Worm (Caenorhabditis elegans) whole organism, L1 larva: ENCODE results near the gene dhs-24.
"Not testable (repeated sequence)": the region's sequence is repeated elsewhere in the genome, so short reads cannot be mapped to it uniquely, and the experiment has no call there.

Source experiments
- C04F5.9 ChIP-seq: sonication (generic microtip); optimal IDR thresholded peaks from 2 replicates; lab custom pipeline; 2016; ENCODE audit warnings: missing genetic modification characterization, missing compliant biosample characterization
- C34B4.2 ChIP-seq: sonication (generic microtip); optimal IDR thresholded peaks from 2 replicates; lab custom pipeline; 2017; ENCODE audit warnings: mild to moderate bottlenecking, missing genetic modification characterization, missing compliant biosample characterization
- Y116A8C.19 ChIP-seq: sonication (generic microtip); optimal IDR thresholded peaks from 2 replicates; lab custom pipeline; 2016; ENCODE audit warnings: missing compliant biosample characterization, missing genetic modification characterization, borderline replicate concordance
- alr-1 ChIP-seq: fragments of 200-800 bp; sonication (Bioruptor generic); optimal IDR thresholded peaks from 2 replicates; lab custom pipeline; 2018; ENCODE audit warnings: borderline replicate concordance, mild to moderate bottlenecking, missing genetic modification characterization, missing compliant biosample characterization
- blmp-1 ChIP-seq: fragments of 150-350 bp; optimal IDR thresholded peaks from 2 replicates; lab custom pipeline; 2014; ENCODE audit warnings: missing biosample characterization, missing genetic modification characterization
- ceh-82 ChIP-seq, 3 experiments: fragments of 150-350 bp in 1 of 3; sonication (generic microtip) in 2 of 3; optimal IDR thresholded peaks; 2 replicates each; lab custom pipeline; 2014 to 2017; ENCODE audit warnings: missing biosample characterization in 3 of 3, missing genetic modification characterization in 3 of 3
- dsc-1 ChIP-seq: sonication (generic microtip); optimal IDR thresholded peaks from 2 replicates; lab custom pipeline; 2016; ENCODE audit warnings: mild to moderate bottlenecking, missing genetic modification characterization, missing compliant biosample characterization
- efl-1 ChIP-seq, 4 experiments: fragments of 150-350 bp; optimal IDR thresholded peaks in 3 of 4; peaks in 1 of 4; 1 replicate in 1 of 4; 2 replicates in 3 of 4; lab custom pipeline; 2014; ENCODE audit warnings: missing biosample characterization in 2 of 4, missing genetic modification characterization in 2 of 4, missing genetic modification reagents in 2 of 4
- efl-3 ChIP-seq: fragments of 200-800 bp; sonication (Bioruptor generic); optimal IDR thresholded peaks from 2 replicates; lab custom pipeline; 2018; ENCODE audit warnings: mild to moderate bottlenecking, missing genetic modification characterization, missing compliant biosample characterization
- egl-13 ChIP-seq: sonication (generic microtip); optimal IDR thresholded peaks from 2 replicates; lab custom pipeline; 2016; ENCODE audit warnings: missing genotype, missing genetic modification reagents, missing genetic modification characterization, missing compliant biosample characterization
- elt-2 ChIP-seq: sonication (generic microtip); optimal IDR thresholded peaks from 2 replicates; lab custom pipeline; 2016; ENCODE audit warnings: missing genetic modification characterization, mild to moderate bottlenecking, inconsistent platforms, missing compliant biosample characterization, missing genetic modification reagents
- elt-3 ChIP-seq, 6 experiments: fragments of 150-350 bp in 1 of 6; sonication (generic microtip); optimal IDR thresholded peaks; 2 replicates each; lab custom pipeline; 2017 to 2018; ENCODE audit warnings: missing biosample characterization in 6 of 6, missing genetic modification characterization in 6 of 6, inconsistent platforms in 1 of 6
- ets-5 ChIP-seq: fragments of 200-800 bp; sonication (Bioruptor generic); IDR thresholded peaks from 2 replicates; pipeline ENCODE4 v1.3.6; 2022; ENCODE audit warnings: missing genetic modification characterization, missing compliant biosample characterization
- fkh-10 ChIP-seq: sonication (generic microtip); optimal IDR thresholded peaks from 2 replicates; lab custom pipeline; 2017; ENCODE audit warnings: missing biosample characterization, missing genetic modification reagents, missing genetic modification characterization
- fos-1 ChIP-seq: fragments of 150-350 bp; optimal IDR thresholded peaks from 2 replicates; lab custom pipeline; 2014; ENCODE audit warnings: missing biosample characterization, missing genetic modification characterization
- grh-1 ChIP-seq: fragments of 200-800 bp; sonication (Bioruptor generic); IDR thresholded peaks from 2 replicates; pipeline ENCODE4 v1.3.6; 2022; ENCODE audit warnings: missing genetic modification reagents, missing genetic modification characterization, missing compliant biosample characterization
- hlh-4 ChIP-seq: sonication (generic microtip); optimal IDR thresholded peaks from 2 replicates; lab custom pipeline; 2016; ENCODE audit warnings: mild to moderate bottlenecking, missing genetic modification characterization, missing compliant biosample characterization
- irx-1 ChIP-seq: sonication (generic microtip); optimal IDR thresholded peaks from 2 replicates; lab custom pipeline; 2016; ENCODE audit warnings: missing genetic modification characterization, missing compliant biosample characterization
- isw-1 ChIP-seq: fragments of 200-800 bp; sonication (Bioruptor generic); IDR thresholded peaks from 2 replicates; pipeline ENCODE4 v1.3.6; 2022; ENCODE audit warnings: missing genetic modification characterization, missing compliant biosample characterization
- jun-1 ChIP-seq: fragments of 150-350 bp; optimal IDR thresholded peaks from 2 replicates; lab custom pipeline; 2014; ENCODE audit warnings: missing biosample characterization, missing genetic modification reagents, missing genetic modification characterization
- lin-13 ChIP-seq: fragments of 150-350 bp; optimal IDR thresholded peaks from 2 replicates; lab custom pipeline; 2014; ENCODE audit warnings: missing biosample characterization, missing genetic modification reagents, missing genetic modification characterization
- lin-15B ChIP-seq: fragments of 150-350 bp; sonication (generic microtip); optimal IDR thresholded peaks from 3 replicates; lab custom pipeline; 2014; ENCODE audit warnings: missing biosample characterization, missing genetic modification characterization
- mep-1 ChIP-seq: fragments of 150-350 bp; optimal IDR thresholded peaks from 2 replicates; lab custom pipeline; 2014; ENCODE audit warnings: missing biosample characterization, missing genetic modification characterization
- nhr-12 ChIP-seq: sonication (generic microtip); optimal IDR thresholded peaks from 2 replicates; lab custom pipeline; 2017; ENCODE audit warnings: missing biosample characterization, missing genetic modification characterization
- nhr-19 ChIP-seq: fragments of 200-800 bp; sonication (Bioruptor generic); conservative IDR thresholded peaks from 2 replicates; pipeline ENCODE4 v1.3.6; 2022; ENCODE audit warnings: missing genetic modification characterization, missing compliant biosample characterization
- nhr-20 ChIP-seq: sonication (generic microtip); optimal IDR thresholded peaks from 2 replicates; lab custom pipeline; 2016; ENCODE audit warnings: mild to moderate bottlenecking, missing genetic modification characterization, missing compliant biosample characterization
- nhr-71 ChIP-seq: sonication (generic microtip); optimal IDR thresholded peaks from 2 replicates; lab custom pipeline; 2016; ENCODE audit warnings: mild to moderate bottlenecking, missing genetic modification characterization, moderate library complexity, missing compliant biosample characterization
- nhr-90 ChIP-seq: sonication (generic microtip); optimal IDR thresholded peaks from 2 replicates; lab custom pipeline; 2016; ENCODE audit warnings: mild to moderate bottlenecking, missing genetic modification characterization, missing compliant biosample characterization; ENCODE audit not compliant: poor library complexity
- skn-1 ChIP-seq: fragments of 150-350 bp; optimal IDR thresholded peaks from 2 replicates; lab custom pipeline; 2014; ENCODE audit warnings: missing biosample characterization, missing genetic modification characterization
- sptf-1 ChIP-seq: fragments of 150-350 bp; optimal IDR thresholded peaks from 2 replicates; lab custom pipeline; 2014; ENCODE audit warnings: missing biosample characterization, missing genetic modification characterization
- swsn-7 ChIP-seq: sonication (generic microtip); optimal IDR thresholded peaks from 2 replicates; lab custom pipeline; 2016; ENCODE audit warnings: missing genetic modification characterization, missing compliant biosample characterization
- tlp-1 ChIP-seq: fragments of 150-350 bp; optimal IDR thresholded peaks from 2 replicates; lab custom pipeline; 2014; ENCODE audit warnings: missing biosample characterization, missing genetic modification characterization
- unc-86 ChIP-seq: sonication (generic microtip); optimal IDR thresholded peaks from 2 replicates; lab custom pipeline; 2016; ENCODE audit warnings: missing genetic modification characterization, missing compliant biosample characterization
- ztf-11 ChIP-seq, 2 experiments: sonication (generic microtip); optimal IDR thresholded peaks; 2 replicates each; lab custom pipeline; 2016 to 2017; ENCODE audit warnings: missing genetic modification characterization in 2 of 2, missing biosample characterization in 1 of 2, missing compliant biosample characterization in 1 of 2

The dhs-24 gene

ce11 chrV:19965626-19966025, 19.2 kb upstream of the dhs-24 start, which contains the start of gene srh-171:
Gene srh-171 (plus strand): TSS chrV:19965700.
- no peak for TF ChIP-seq grh-1
- TF ChIP-seq efl-1 (optimal IDR thresholded peaks at IDR 0.05; lab: Kevin White, UChicago): no peak
- TF ChIP-seq efl-1 (GFP tag; optimal IDR thresholded peaks at IDR 0.05 in 1 of 2; lab: Kevin White, UChicago): peak in 1 of 2 experiments; percentile 69
- no peak for TF ChIP-seq egl-13 (tag; lab: Kevin White, UChicago)

DNA sequence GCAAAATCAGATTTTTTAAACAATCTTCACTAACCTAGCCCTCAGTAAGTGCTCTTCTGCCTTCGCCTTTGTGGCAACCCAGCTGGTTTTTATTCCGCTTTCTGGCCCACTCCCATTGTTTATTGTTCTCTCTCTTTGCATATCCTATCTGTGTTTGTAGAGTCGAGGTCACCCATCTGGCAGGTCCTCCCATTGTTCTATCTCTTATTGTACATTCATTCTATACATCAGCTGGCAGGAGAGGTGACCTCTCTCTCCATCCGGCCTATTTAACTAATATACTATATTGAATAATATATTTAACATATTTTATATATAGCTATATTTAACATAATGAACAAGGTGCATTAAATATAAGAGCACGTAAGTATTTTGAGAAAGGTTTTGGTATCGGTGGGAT, 15.5 kb upstream of the dhs-24 start:
- TF ChIP-seq efl-3 (GFP tag; lab: Kevin White, UChicago) (no peak), skn-1 (tag; lab: Kevin White, UChicago) (no peak), fos-1 (tag; lab: Kevin White, UChicago) (no peak), jun-1 (tag; lab: Kevin White, UChicago) (no peak), elt-2 (tag; lab: Kevin White, UChicago) (no peak), C04F5.9 (no peak), mep-1 (tag; lab: Kevin White, UChicago) (no peak), swsn-7 (tag; lab: Kevin White, UChicago) (no peak), nhr-71 (no peak), ets-5 (GFP tag; lab: Robert Waterston, UW) (no peak), lin-13 (GFP tag; lab: Kevin White, UChicago) (no peak), blmp-1 (tag; lab: Kevin White, UChicago) (no peak), lin-15B (tag; lab: Kevin White, UChicago) (no peak), irx-1 (tag; lab: Kevin White, UChicago) (no peak), isw-1 (GFP tag; lab: Robert Waterston, UW) (no peak), sptf-1 (tag; lab: Kevin White, UChicago) (no peak)

ce11 chrV:19958744-19959143, 12.3 kb upstream of the dhs-24 start, which contains the start of gene srh-172:
Gene srh-172 (plus strand): TSS chrV:19959044.
- TF ChIP-seq ztf-11 (tag; optimal IDR thresholded peaks at IDR 0.05; lab: Kevin White, UChicago): no peak
- TF ChIP-seq fkh-10 (GFP tag; lab: Kevin White, UChicago): no peak
- TF ChIP-seq unc-86 (tag; lab: Kevin White, UChicago): no peak
- TF ChIP-seq nhr-71: no peak
- TF ChIP-seq grh-1: no peak
- no peak for TF ChIP-seq ceh-82 (tag; optimal IDR thresholded peaks at IDR 0.05; lab: Kevin White, UChicago)
- no peak for TF ChIP-seq egl-13 (tag; lab: Kevin White, UChicago)
- TF ChIP-seq tlp-1 (tag; lab: Kevin White, UChicago): no peak
- no peak for TF ChIP-seq nhr-90 (tag; lab: Kevin White, UChicago)
- no peak for TF ChIP-seq C34B4.2 (tag; lab: Kevin White, UChicago)
- TF ChIP-seq hlh-4: no peak
- TF ChIP-seq elt-3 (tag; optimal IDR thresholded peaks at IDR 0.05; lab: Kevin White, UChicago): no peak

DNA sequence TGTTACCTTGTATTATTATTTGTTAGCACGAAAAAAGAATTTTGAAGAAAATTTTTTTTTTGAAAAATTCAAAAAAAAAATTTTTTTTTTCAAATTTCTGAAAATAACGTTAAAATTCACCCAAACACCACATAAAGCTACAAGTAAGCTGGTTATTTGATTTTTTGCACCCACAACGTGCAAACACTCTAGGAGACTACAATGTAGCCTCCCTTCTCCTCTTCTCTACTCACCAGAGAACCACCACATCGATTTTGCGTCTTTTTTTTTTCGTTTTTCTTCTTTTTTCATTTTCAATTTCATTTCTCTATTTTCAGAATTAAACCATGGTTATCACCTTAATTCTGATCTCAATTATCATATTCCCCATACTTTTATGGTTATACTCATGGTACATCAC, 8.7 kb upstream of the dhs-24 start, which contains the start of gene abhd-3.1:
abhd-3.1 (plus strand) TSS at position 318 of the 400 bp plus-strand sequence.
- TF ChIP-seq skn-1 (tag; lab: Kevin White, UChicago) (no peak), blmp-1 (tag; lab: Kevin White, UChicago) (peak; percentile 2), nhr-19 (GFP tag; lab: Robert Waterston, UW) (peak; percentile 34), nhr-20 (tag; lab: Kevin White, UChicago) (peak; percentile 64)

DNA sequence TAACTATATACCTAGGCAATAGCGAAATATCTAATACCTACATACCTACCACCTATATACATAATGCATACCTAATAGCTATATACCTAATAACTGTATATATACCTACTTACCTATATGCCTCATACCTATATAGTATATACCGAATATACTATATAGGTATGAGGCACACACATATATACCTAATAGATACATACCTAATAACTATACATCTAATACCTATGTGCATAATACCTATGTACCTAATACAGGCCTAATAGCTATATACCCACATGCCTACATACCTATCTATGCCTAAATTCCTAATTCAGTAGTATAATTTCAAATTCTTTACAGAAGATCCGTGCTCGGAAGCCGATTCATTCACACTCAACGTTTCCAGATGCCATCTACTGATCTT, 8.1 kb upstream of the dhs-24 start:
- TF ChIP-seq ets-5 (GFP tag; lab: Robert Waterston, UW) (no peak), alr-1 (peak; percentile 15), efl-1 (optimal IDR thresholded peaks at IDR 0.05; lab: Kevin White, UChicago) (no peak), efl-1 (GFP tag; optimal IDR thresholded peaks at IDR 0.05 in 1 of 2; lab: Kevin White, UChicago) (peak in 1 of 2 experiments; percentile 57)

DNA sequence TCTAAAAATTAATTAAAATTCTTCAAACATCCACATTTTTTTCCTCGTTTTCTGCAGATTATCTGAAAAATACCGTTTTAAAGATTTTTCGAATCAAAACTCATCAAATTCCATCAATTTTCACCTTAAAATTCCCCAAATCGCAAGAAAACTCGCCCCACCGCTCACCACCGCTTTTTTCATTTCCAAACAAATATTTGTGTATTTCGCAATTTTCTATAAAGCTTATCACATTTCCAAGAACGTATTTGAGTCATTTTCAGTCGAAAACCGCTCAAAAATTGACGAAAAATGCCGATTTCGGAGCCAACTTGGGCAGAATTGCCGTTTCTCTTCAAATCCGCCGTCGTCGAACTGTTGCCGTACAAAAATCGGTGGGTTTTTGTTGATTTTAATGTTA, 3.3 kb upstream of the dhs-24 start, which contains the start of gene Y60A3A.8:
Y60A3A.8 (plus strand) TSS at position 258 of the 400 bp plus-strand sequence.
- TF ChIP-seq nhr-12, dsc-1, Y116A8C.19 (tag; lab: Kevin White, UChicago): not testable (repeated sequence)
- TF ChIP-seq, all 84 proteins: peak for 0; not testable (repeated sequence) for 84
